Fruit fly (Drosophila melanogaster) whole organism, embryonic: ENCODE measurements around the gene CG5506.
A peak's percentile ranks its signal among the peaks of the same experiment; 100 is the strongest.

Experiments used
- Adf1 ChIP-seq: fragments of 200-800 bp; sonication (Bioruptor generic); IDR thresholded peaks from 2 replicates; pipeline ENCODE4 v1.3.6; 2022; ENCODE audit warnings: missing biosample characterization, missing genetic modification characterization
- Aef1 ChIP-seq: fragments of 200-800 bp; sonication (Bioruptor generic); IDR thresholded peaks from 3 replicates; pipeline ENCODE4 v1.3.6; 2022; ENCODE audit warnings: missing biosample characterization, missing genetic modification characterization
- Blimp-1 ChIP-seq: fragments of 200-800 bp; sonication (Bioruptor generic); optimal IDR thresholded peaks from 3 replicates; lab custom pipeline; 2018; ENCODE audit warnings: missing biosample characterization, missing genetic modification characterization, mild to moderate bottlenecking, moderate library complexity, missing genetic modification reagents
- CG10543 ChIP-seq: fragments of 200-800 bp; sonication (Bioruptor generic); optimal IDR thresholded peaks from 3 replicates; lab custom pipeline; 2017; ENCODE audit warnings: missing biosample characterization, mild to moderate bottlenecking, missing genetic modification characterization, moderate library complexity
- CG11093 ChIP-seq: fragments of 200-800 bp; sonication (Bioruptor generic); IDR thresholded peaks from 3 replicates; pipeline ENCODE4 v1.3.6; 2022; ENCODE audit warnings: missing biosample characterization, missing genetic modification characterization
- CG13624 ChIP-seq: fragments of 200-800 bp; sonication (Bioruptor generic); optimal IDR thresholded peaks from 2 replicates; lab custom pipeline; 2016; ENCODE audit warnings: missing biosample characterization, missing genetic modification characterization
- CG15269 ChIP-seq: fragments of 200-800 bp; sonication (Bioruptor generic); optimal IDR thresholded peaks from 2 replicates; lab custom pipeline; 2018; ENCODE audit warnings: missing biosample characterization, mild to moderate bottlenecking, missing genetic modification characterization, moderate library complexity
- CG18262 ChIP-seq: fragments of 200-800 bp; optimal IDR thresholded peaks from 3 replicates; lab custom pipeline; 2019; ENCODE audit warnings: missing biosample characterization, mild to moderate bottlenecking, missing genetic modification characterization, moderate library complexity
- CG2116 ChIP-seq: fragments of 200-800 bp; sonication (Bioruptor generic); optimal IDR thresholded peaks from 3 replicates; lab custom pipeline; 2018; ENCODE audit warnings: missing biosample characterization, mild to moderate bottlenecking, missing genetic modification characterization
- CG30403 ChIP-seq: fragments of 200-800 bp; sonication (Bioruptor generic); optimal IDR thresholded peaks from 3 replicates; lab custom pipeline; 2016; ENCODE audit warnings: missing biosample characterization, missing genetic modification characterization
- CG3281 ChIP-seq: fragments of 200-800 bp; sonication (Bioruptor generic); optimal IDR thresholded peaks from 3 replicates; lab custom pipeline; 2017; ENCODE audit warnings: missing biosample characterization, mild to moderate bottlenecking, missing genetic modification characterization
- CG4328 ChIP-seq: fragments of 200-800 bp; sonication (Bioruptor generic); optimal IDR thresholded peaks from 3 replicates; lab custom pipeline; 2017; ENCODE audit warnings: missing biosample characterization, missing genetic modification reagents, missing genetic modification characterization
- CG7745 ChIP-seq: fragments of 200-800 bp; sonication (Bioruptor generic); optimal IDR thresholded peaks from 2 replicates; lab custom pipeline; 2018; ENCODE audit warnings: missing biosample characterization, mild to moderate bottlenecking, missing genetic modification characterization, moderate library complexity
- CHES-1-like ChIP-seq: fragments of 200-800 bp; sonication (Bioruptor generic); optimal IDR thresholded peaks from 2 replicates; lab custom pipeline; 2016; ENCODE audit warnings: missing biosample characterization, missing genetic modification characterization
- Deaf1 ChIP-seq: fragments of 200-800 bp; optimal IDR thresholded peaks from 3 replicates; lab custom pipeline; 2019; ENCODE audit warnings: missing biosample characterization, mild to moderate bottlenecking, missing genetic modification characterization, moderate library complexity
- Dll ChIP-seq: fragments of 200-800 bp; sonication (Bioruptor generic); IDR thresholded peaks from 4 replicates; pipeline ENCODE4 v1.3.6; 2022; ENCODE audit warnings: missing biosample characterization, missing genetic modification characterization; ENCODE audit not compliant: partially characterized antibody
- Fer3 ChIP-seq: fragments of 200-800 bp; sonication (Bioruptor generic); optimal IDR thresholded peaks from 2 replicates; lab custom pipeline; 2018; ENCODE audit warnings: missing biosample characterization, mild to moderate bottlenecking, missing genetic modification characterization, moderate library complexity
- HLH54F ChIP-seq: fragments of 200-800 bp; sonication (Bioruptor generic); optimal IDR thresholded peaks from 3 replicates; lab custom pipeline; 2016; ENCODE audit warnings: missing biosample characterization, missing genetic modification characterization
- Hr78 ChIP-seq, 2 experiments: fragments of 200-800 bp in 1 of 2; fragments of >200 bp in 1 of 2; sonication (Bioruptor generic) in 1 of 2; optimal IDR thresholded peaks; 2 replicates each; lab custom pipeline; 2017 to 2019; ENCODE audit warnings: missing biosample characterization in 2 of 2, missing genetic modification characterization in 2 of 2, mild to moderate bottlenecking in 1 of 2, moderate library complexity in 1 of 2
- Med ChIP-seq: fragments of 200-800 bp; sonication (Bioruptor generic); peaks from one replicate; lab custom pipeline; 2016; ENCODE audit warnings: missing biosample characterization, missing genetic modification characterization, mild to moderate bottlenecking, inconsistent platforms, moderate library complexity
- Optix ChIP-seq: fragments of 200-800 bp; sonication (Bioruptor generic); IDR thresholded peaks from 3 replicates; pipeline ENCODE4 v1.3.6; 2022; ENCODE audit warnings: missing biosample characterization, missing genetic modification characterization
- Pdp1 ChIP-seq, 2 experiments: fragments of 200-800 bp; sonication (Bioruptor generic); optimal IDR thresholded peaks; 3 replicates each; lab custom pipeline; 2016; ENCODE audit warnings: missing biosample characterization in 2 of 2, missing genetic modification characterization in 2 of 2, mild to moderate bottlenecking in 1 of 2, moderate library complexity in 1 of 2
- Side ChIP-seq: fragments of 200-800 bp; sonication (Bioruptor generic); optimal IDR thresholded peaks from 2 replicates; lab custom pipeline; 2016; ENCODE audit warnings: missing biosample characterization, missing genetic modification characterization
- Xbp1 ChIP-seq: fragments of 200-800 bp; sonication (Bioruptor generic); optimal IDR thresholded peaks from 3 replicates; lab custom pipeline; 2016; ENCODE audit warnings: missing biosample characterization, mild to moderate bottlenecking, missing genetic modification characterization
- ab ChIP-seq: fragments of 200-800 bp; sonication (Bioruptor generic); optimal IDR thresholded peaks from 2 replicates; lab custom pipeline; 2016; ENCODE audit warnings: missing biosample characterization, missing genetic modification characterization
- ash1 ChIP-seq: fragments of 200-800 bp; sonication (Bioruptor generic); optimal IDR thresholded peaks from 2 replicates; lab custom pipeline; 2018; ENCODE audit warnings: missing biosample characterization, mild to moderate bottlenecking, missing genetic modification characterization
- bcd ChIP-seq: fragments of 200-800 bp; sonication (Bioruptor generic); optimal IDR thresholded peaks from 2 replicates; lab custom pipeline; 2017; ENCODE audit warnings: missing biosample characterization, mild to moderate bottlenecking, missing genetic modification characterization
- br ChIP-seq: fragments of >200 bp; optimal IDR thresholded peaks from 2 replicates; lab custom pipeline; 2017
- chinmo ChIP-seq: fragments of 200-800 bp; sonication (Bioruptor generic); IDR thresholded peaks from 4 replicates; pipeline ENCODE4 v1.3.6; 2022; ENCODE audit warnings: missing biosample characterization, missing genetic modification characterization; ENCODE audit not compliant: partially characterized antibody
- cwo ChIP-seq: fragments of 200-800 bp; sonication (Bioruptor generic); optimal IDR thresholded peaks from 3 replicates; lab custom pipeline; 2017; ENCODE audit warnings: missing biosample characterization, missing genetic modification characterization, mild to moderate bottlenecking, moderate library complexity, missing genetic modification reagents
- gcm ChIP-seq: fragments of 200-800 bp; sonication (Bioruptor generic); optimal IDR thresholded peaks from 2 replicates; lab custom pipeline; 2019; ENCODE audit warnings: missing biosample characterization, mild to moderate bottlenecking, missing genetic modification characterization, moderate library complexity
- kah ChIP-seq: fragments of 200-800 bp; sonication (Bioruptor generic); optimal IDR thresholded peaks from 2 replicates; lab custom pipeline; 2018; ENCODE audit warnings: missing biosample characterization, mild to moderate bottlenecking, missing genetic modification characterization
- kay ChIP-seq: fragments of 200-800 bp; sonication (Bioruptor generic); optimal IDR thresholded peaks from 2 replicates; lab custom pipeline; 2016; ENCODE audit warnings: missing biosample characterization, missing genetic modification characterization
- lmd ChIP-seq: fragments of 200-800 bp; sonication (Bioruptor generic); IDR thresholded peaks from 2 replicates; pipeline ENCODE4 v1.3.6; 2022; ENCODE audit warnings: missing biosample characterization, missing genetic modification characterization
- lov ChIP-seq, 2 experiments: fragments of 200-800 bp in 1 of 2; fragments of >200 bp in 1 of 2; sonication (Bioruptor generic) in 1 of 2; IDR thresholded peaks in 1 of 2; optimal IDR thresholded peaks in 1 of 2; 2 replicates in 1 of 2; 3 replicates in 1 of 2; pipeline versions ENCODE4 v1.3.6 to Lab custom; 2017 to 2022; ENCODE audit warnings: missing biosample characterization in 1 of 2, missing genetic modification characterization in 1 of 2
- phol ChIP-seq: fragments of 200-800 bp; sonication (Bioruptor generic); optimal IDR thresholded peaks from 3 replicates; lab custom pipeline; 2018; ENCODE audit warnings: missing biosample characterization, mild to moderate bottlenecking, missing genetic modification characterization, moderate library complexity
- ranshi ChIP-seq: fragments of 200-800 bp; sonication (Bioruptor generic); IDR thresholded peaks from 2 replicates; pipeline ENCODE4 v1.3.6; 2022; ENCODE audit warnings: missing biosample characterization, missing genetic modification characterization
- repo ChIP-seq: fragments of 200-800 bp; sonication (Bioruptor generic); optimal IDR thresholded peaks from 2 replicates; lab custom pipeline; 2016; ENCODE audit warnings: missing biosample characterization, missing genetic modification characterization
- row ChIP-seq: fragments of 200-800 bp; sonication (Bioruptor generic); IDR thresholded peaks from 3 replicates; pipeline ENCODE4 v1.3.6; 2022; ENCODE audit warnings: missing biosample characterization, missing genetic modification characterization
- sens-2 ChIP-seq: fragments of 200-800 bp; sonication (Bioruptor generic); IDR thresholded peaks from 2 replicates; pipeline ENCODE4 v1.3.6; 2022; ENCODE audit warnings: missing biosample characterization, missing genetic modification characterization
- slbo ChIP-seq: fragments of 200-800 bp; sonication (Bioruptor generic); IDR thresholded peaks from 2 replicates; pipeline ENCODE4 v1.3.6; 2022; ENCODE audit warnings: missing biosample characterization, missing genetic modification characterization
- tup ChIP-seq: fragments of 200-800 bp; sonication (Bioruptor generic); optimal IDR thresholded peaks from 2 replicates; lab custom pipeline; 2016; ENCODE audit warnings: missing biosample characterization, mild to moderate bottlenecking, missing genetic modification characterization, moderate library complexity
- vnd ChIP-seq: fragments of 200-800 bp; sonication (Bioruptor generic); IDR thresholded peaks from 3 replicates; pipeline ENCODE4 v1.3.6; 2022; ENCODE audit warnings: missing biosample characterization, missing genetic modification characterization; ENCODE audit not compliant: partially characterized antibody
- zf30C ChIP-seq: fragments of 200-800 bp; sonication (Bioruptor generic); optimal IDR thresholded peaks from 3 replicates; lab custom pipeline; 2018; ENCODE audit warnings: missing biosample characterization, mild to moderate bottlenecking, missing genetic modification characterization

The CG5506 gene

DNA sequence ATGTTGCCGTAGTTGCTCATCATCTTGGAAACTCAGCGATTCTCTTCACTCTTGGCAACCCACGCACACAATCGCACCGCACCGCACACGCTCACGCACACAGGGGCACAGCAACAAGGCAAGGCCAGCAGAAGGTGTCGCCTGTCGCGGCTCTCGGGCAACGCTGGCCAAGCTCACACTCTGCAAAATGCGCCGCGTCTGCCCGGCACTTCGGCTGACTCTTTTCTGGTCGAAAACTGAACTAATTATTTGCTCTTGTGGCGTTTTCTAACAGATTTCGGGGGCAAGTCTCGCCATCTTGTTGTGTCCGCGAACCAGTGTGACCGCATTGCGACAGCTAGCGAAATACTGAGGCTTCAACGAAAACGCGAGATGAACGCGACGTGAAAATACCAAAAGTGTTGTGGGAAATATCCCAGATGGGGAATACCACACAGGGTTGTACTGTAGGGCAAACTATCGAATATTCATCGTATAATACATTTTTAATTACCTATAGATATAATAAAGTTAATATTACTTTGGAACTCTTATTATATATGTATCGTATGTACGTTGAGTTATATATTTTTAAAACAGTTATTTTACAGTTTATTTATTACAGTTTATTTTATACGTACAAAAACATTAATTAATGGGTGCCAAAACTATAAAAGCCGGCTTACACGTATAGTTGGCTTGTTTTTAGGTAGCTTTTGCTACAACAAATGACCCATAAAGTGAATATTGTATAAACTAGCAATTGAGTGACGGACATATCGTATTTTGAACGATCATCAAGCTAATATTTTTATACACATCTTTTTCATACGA, 37.8 kb downstream of the CG5506 start, which contains the start of the genes MED19 and CG7430 (continued):
- peak; percentile 72 for TF ChIP-seq row (GFP tag; lab: Robert Waterston, UW)

DNA sequence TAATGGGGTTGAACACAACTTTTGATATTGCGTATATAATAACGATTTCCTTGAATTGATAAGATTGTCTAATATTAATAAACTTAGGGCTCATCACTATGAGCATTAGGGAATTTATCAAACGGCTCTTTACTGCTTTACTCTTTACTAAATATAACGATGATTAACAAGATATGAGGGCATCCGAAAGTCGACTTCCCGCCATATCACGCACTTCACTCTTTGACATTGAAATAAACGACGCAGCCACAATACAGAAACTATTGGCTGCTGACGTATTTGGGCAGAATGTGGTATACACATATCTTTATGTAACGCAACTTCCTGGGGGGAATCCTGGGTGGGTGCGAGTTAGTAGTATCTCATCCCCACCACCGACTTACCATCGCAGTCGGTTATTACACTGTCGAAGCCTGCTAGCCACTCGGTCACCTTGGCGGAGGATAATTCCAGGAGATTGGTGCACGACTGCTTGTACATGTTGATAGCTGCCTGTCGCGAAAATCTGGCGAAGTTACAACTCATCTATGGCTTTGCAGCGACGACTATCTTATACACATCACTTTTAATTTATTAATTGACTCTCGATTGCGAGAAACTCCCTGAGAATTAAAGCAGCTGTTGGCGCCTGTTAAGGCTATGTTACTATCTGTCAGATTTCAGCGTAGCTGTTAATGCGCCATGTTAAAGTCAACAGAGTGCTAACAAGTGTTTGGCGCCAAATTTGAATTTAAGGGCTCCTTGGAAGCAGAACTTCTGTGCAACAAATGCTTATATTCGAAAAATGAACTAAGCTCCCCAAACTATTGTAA, 41.1 kb downstream of the CG5506 start, which contains the start of gene CG5567:
TSS of gene CG5567 (minus strand) at position 653 of the 812 bp plus-strand sequence.
- TF ChIP-seq br (lab: Kevin White, UChicago) (no peak), vnd (GFP tag; lab: Robert Waterston, UW) (no peak), Dll (GFP tag; lab: Robert Waterston, UW) (no peak), Xbp1 (GFP tag; lab: Kevin White, UChicago) (peak; percentile 2), CHES-1-like (GFP tag; lab: Kevin White, UChicago) (peak; percentile 41), Med (GFP tag; lab: Kevin White, UChicago) (peak; percentile 87), CG3281 (GFP tag; lab: Kevin White, UChicago) (peak; percentile 18), HLH54F (peak; percentile 19), Hr78 (GFP tag; optimal IDR thresholded peaks at IDR 0.05; lab: Kevin White, UChicago) (peak in 1 of 2 experiments; percentile 88), chinmo (GFP tag; lab: Robert Waterston, UW) (0 out of 4 replicates have a peak, but pooled peaks have one; percentile 51), CG7745 (no peak), slbo (0 out of 2 replicates have a peak, but pooled peaks have one; percentile 36), gcm (GFP tag; lab: Kevin White, UChicago) (no peak), Fer3 (tag; lab: Kevin White, UChicago) (peak; percentile 30), ranshi (GFP tag; lab: Robert Waterston, UW) (peak; percentile 38; the same call in 1 of the 2 replicates), CG13624 (GFP tag; lab: Kevin White, UChicago) (peak; percentile 56), CG2116 (GFP tag; lab: Kevin White, UChicago) (peak; percentile 2), ash1 (no peak), phol (tag; lab: Kevin White, UChicago) (peak; percentile 2), Aef1 (GFP tag; lab: Robert Waterston, UW) (no peak), cwo (GFP tag; lab: Kevin White, UChicago) (no peak), Side (GFP tag; lab: Kevin White, UChicago) (no peak), lov (optimal IDR thresholded peaks at IDR 0.05; lab: Kevin White, UChicago) (no peak), lov (GFP tag; IDR thresholded peaks at IDR 0.05; lab: Robert Waterston, UW) (no peak), kah (GFP tag; lab: Kevin White, UChicago) (peak; percentile 95), Deaf1 (tag; lab: Kevin White, UChicago) (peak; percentile 54), Adf1 (GFP tag; lab: Robert Waterston, UW) (peak; percentile 24; the same call in 1 of the 2 replicates), bcd (GFP tag; lab: Kevin White, UChicago) (peak; percentile 2), repo (GFP tag; lab: Kevin White, UChicago) (no peak), CG18262 (tag; lab: Kevin White, UChicago) (no peak), CG11093 (no peak), tup (GFP tag; lab: Kevin White, UChicago) (no peak), zf30C (GFP tag; lab: Kevin White, UChicago) (no peak), kay (GFP tag; lab: Kevin White, UChicago) (no peak), CG4328 (GFP tag; lab: Kevin White, UChicago) (no peak), CG30403 (no peak), ab (GFP tag; lab: Kevin White, UChicago) (no peak), lmd (peak; percentile 17; the same call in 1 of the 2 replicates), Blimp-1 (no peak), Pdp1 (GFP tag; optimal IDR thresholded peaks at IDR 0.05; lab: Kevin White, UChicago) (peak in 1 of 2 experiments; percentile 93), Optix (GFP tag; lab: Robert Waterston, UW) (no peak), CG10543 (no peak), CG15269 (peak; percentile 29), sens-2 (no peak)
